Fruit fly (Drosophila melanogaster) whole organism, embryonic: Measurements from ENCODE around the gene Nepl14.
A peak's percentile ranks its signal among the peaks of the same experiment; 100 is the strongest.

ENCODE experiments used
- Antp ChIP-seq: fragments of 200-800 bp; sonication (Bioruptor generic); optimal IDR thresholded peaks from 3 replicates; lab custom pipeline; 2016; ENCODE audit warnings: missing biosample characterization, missing genetic modification characterization
- Bdp1 ChIP-seq: fragments of 200-800 bp; sonication (Bioruptor generic); optimal IDR thresholded peaks from 3 replicates; lab custom pipeline; 2016; ENCODE audit warnings: missing biosample characterization, missing genetic modification characterization
- CG11085 ChIP-seq: fragments of 200-800 bp; sonication (Bioruptor generic); IDR thresholded peaks from 2 replicates; pipeline ENCODE4 v1.3.6; 2022; ENCODE audit warnings: missing biosample characterization, missing genetic modification characterization
- CG11504 ChIP-seq: fragments of 200-800 bp; sonication (Bioruptor generic); optimal IDR thresholded peaks from 3 replicates; lab custom pipeline; 2019; ENCODE audit warnings: missing biosample characterization, mild to moderate bottlenecking, missing genetic modification characterization, moderate library complexity
- CG1233 ChIP-seq: fragments of 200-800 bp; sonication (Bioruptor generic); optimal IDR thresholded peaks from 4 replicates; lab custom pipeline; 2018; ENCODE audit warnings: missing biosample characterization, mild to moderate bottlenecking, missing genetic modification characterization
- CG12659 ChIP-seq: fragments of 200-800 bp; sonication (Bioruptor generic); optimal IDR thresholded peaks from 3 replicates; lab custom pipeline; 2017; ENCODE audit warnings: mild to moderate bottlenecking, missing biosample characterization, missing genetic modification reagents, missing genetic modification characterization
- CG12769 ChIP-seq: fragments of 200-800 bp; sonication (Bioruptor generic); optimal IDR thresholded peaks from 2 replicates; lab custom pipeline; 2019; ENCODE audit warnings: missing biosample characterization, mild to moderate bottlenecking, missing genetic modification characterization, moderate library complexity
- CG13287 ChIP-seq: fragments of 200-800 bp; sonication (Bioruptor generic); IDR thresholded peaks from 2 replicates; pipeline ENCODE4 v1.3.6; 2022; ENCODE audit warnings: missing biosample characterization, missing genetic modification characterization; ENCODE audit not compliant: partially characterized antibody
- CG18476 ChIP-seq: fragments of 200-800 bp; sonication (Bioruptor generic); optimal IDR thresholded peaks from 2 replicates; lab custom pipeline; 2016; ENCODE audit warnings: missing biosample characterization, mild to moderate bottlenecking, missing genetic modification characterization
- CG2199 ChIP-seq: fragments of 200-800 bp; sonication (Bioruptor generic); IDR thresholded peaks from 3 replicates; pipeline ENCODE4 v1.3.6; 2022; ENCODE audit warnings: missing biosample characterization, missing genetic modification characterization
- CG30020 ChIP-seq: fragments of 200-800 bp; optimal IDR thresholded peaks from 2 replicates; lab custom pipeline; 2019; ENCODE audit warnings: missing biosample characterization, mild to moderate bottlenecking, missing genetic modification characterization, moderate library complexity
- CG31224 ChIP-seq: fragments of 200-800 bp; sonication (Bioruptor generic); IDR thresholded peaks from 2 replicates; pipeline ENCODE4 v1.3.6; 2022; ENCODE audit warnings: missing biosample characterization, missing genetic modification characterization
- CG33213 ChIP-seq: fragments of 200-800 bp; sonication (Bioruptor generic); optimal IDR thresholded peaks from 3 replicates; lab custom pipeline; 2016; ENCODE audit warnings: missing biosample characterization, missing genetic modification characterization
- CG3847 ChIP-seq: fragments of 200-800 bp; sonication (Bioruptor generic); IDR thresholded peaks from 2 replicates; pipeline ENCODE4 v1.3.6; 2022; ENCODE audit warnings: missing biosample characterization, missing genetic modification characterization
- CG6654 ChIP-seq: fragments of 200-800 bp; sonication (Bioruptor generic); optimal IDR thresholded peaks from 2 replicates; lab custom pipeline; 2017; ENCODE audit warnings: missing biosample characterization, mild to moderate bottlenecking, missing genetic modification characterization
- CG6813 ChIP-seq: fragments of 200-800 bp; sonication (Bioruptor generic); optimal IDR thresholded peaks from 2 replicates; lab custom pipeline; 2017; ENCODE audit warnings: missing biosample characterization, missing genetic modification characterization, mild to moderate bottlenecking, moderate library complexity, missing genetic modification reagents
- CG7745 ChIP-seq: fragments of 200-800 bp; sonication (Bioruptor generic); optimal IDR thresholded peaks from 2 replicates; lab custom pipeline; 2018; ENCODE audit warnings: missing biosample characterization, mild to moderate bottlenecking, missing genetic modification characterization, moderate library complexity
- CG7839 ChIP-seq: fragments of 200-800 bp; sonication (Bioruptor generic); optimal IDR thresholded peaks from 3 replicates; lab custom pipeline; 2018; ENCODE audit warnings: missing biosample characterization, mild to moderate bottlenecking, missing genetic modification characterization, moderate library complexity
- CG8388 ChIP-seq: fragments of 200-800 bp; sonication (Bioruptor generic); optimal IDR thresholded peaks from 2 replicates; lab custom pipeline; 2019; ENCODE audit warnings: missing biosample characterization, mild to moderate bottlenecking, missing genetic modification characterization, moderate library complexity
- Camta ChIP-seq: fragments of 200-800 bp; sonication (Bioruptor generic); optimal IDR thresholded peaks from 2 replicates; lab custom pipeline; 2016; ENCODE audit warnings: missing biosample characterization, missing genetic modification characterization
- CoRest ChIP-seq: fragments of 200-800 bp; sonication (Bioruptor generic); optimal IDR thresholded peaks from 3 replicates; lab custom pipeline; 2018; ENCODE audit warnings: missing biosample characterization, mild to moderate bottlenecking, missing genetic modification characterization, moderate library complexity
- Eip74EF ChIP-seq, 2 experiments: fragments of 200-800 bp in 1 of 2; fragments of >200 bp in 1 of 2; sonication (Bioruptor generic) in 1 of 2; optimal IDR thresholded peaks; 2 replicates each; lab custom pipeline; 2017 to 2019; ENCODE audit warnings: missing biosample characterization in 2 of 2, missing genetic modification characterization in 2 of 2, mild to moderate bottlenecking in 1 of 2, moderate library complexity in 1 of 2
- Gsc ChIP-seq: fragments of 200-800 bp; sonication (Bioruptor generic); IDR thresholded peaks from 2 replicates; pipeline ENCODE4 v1.3.6; 2022; ENCODE audit warnings: missing biosample characterization, missing genetic modification characterization
- Hey ChIP-seq: fragments of 200-800 bp; sonication (Bioruptor generic); optimal IDR thresholded peaks from 3 replicates; lab custom pipeline; 2018; ENCODE audit warnings: missing biosample characterization, mild to moderate bottlenecking, missing genetic modification characterization
- Jarid2 ChIP-seq: fragments of 200-800 bp; sonication (Bioruptor generic); optimal IDR thresholded peaks from 3 replicates; lab custom pipeline; 2017; ENCODE audit warnings: mild to moderate bottlenecking, missing biosample characterization, missing genetic modification reagents, missing genetic modification characterization
- Neu2 ChIP-seq: fragments of 200-800 bp; sonication (Bioruptor generic); optimal IDR thresholded peaks from 3 replicates; lab custom pipeline; 2016; ENCODE audit warnings: missing biosample characterization, missing genetic modification characterization, borderline replicate concordance
- Oli ChIP-seq: fragments of 200-800 bp; sonication (Bioruptor generic); optimal IDR thresholded peaks from 2 replicates; lab custom pipeline; 2018; ENCODE audit warnings: missing biosample characterization, mild to moderate bottlenecking, missing genetic modification characterization, moderate library complexity
- Rfx ChIP-seq: fragments of 200-800 bp; sonication (Bioruptor generic); IDR thresholded peaks from 2 replicates; pipeline ENCODE4 v1.3.6; 2022; ENCODE audit warnings: missing biosample characterization, missing genetic modification characterization
- Side ChIP-seq: fragments of 200-800 bp; sonication (Bioruptor generic); optimal IDR thresholded peaks from 2 replicates; lab custom pipeline; 2016; ENCODE audit warnings: missing biosample characterization, missing genetic modification characterization
- Six4 ChIP-seq: fragments of 200-800 bp; sonication (Bioruptor generic); optimal IDR thresholded peaks from 2 replicates; lab custom pipeline; 2016; ENCODE audit warnings: missing biosample characterization, missing genetic modification characterization
- Xbp1 ChIP-seq: fragments of 200-800 bp; sonication (Bioruptor generic); optimal IDR thresholded peaks from 3 replicates; lab custom pipeline; 2016; ENCODE audit warnings: missing biosample characterization, mild to moderate bottlenecking, missing genetic modification characterization
- YL-1 ChIP-seq: fragments of 200-800 bp; sonication (Bioruptor generic); optimal IDR thresholded peaks from 3 replicates; lab custom pipeline; 2017; ENCODE audit warnings: missing biosample characterization, mild to moderate bottlenecking, missing genetic modification characterization
- br ChIP-seq: fragments of >200 bp; optimal IDR thresholded peaks from 2 replicates; lab custom pipeline; 2017
- bsh ChIP-seq, 2 experiments: fragments of 200-800 bp; sonication (Bioruptor generic); optimal IDR thresholded peaks; 2 replicates each; lab custom pipeline; 2017 to 2018; ENCODE audit warnings: mild to moderate bottlenecking in 2 of 2, missing biosample characterization in 2 of 2, missing genetic modification characterization in 2 of 2, moderate library complexity in 1 of 2
- ewg ChIP-seq: fragments of 200-800 bp; sonication (Bioruptor generic); optimal IDR thresholded peaks from 3 replicates; lab custom pipeline; 2017; ENCODE audit warnings: mild to moderate bottlenecking, missing biosample characterization, missing genetic modification reagents, missing genetic modification characterization
- exex ChIP-seq: fragments of 200-800 bp; sonication (Bioruptor generic); optimal IDR thresholded peaks from 4 replicates; lab custom pipeline; 2018; ENCODE audit warnings: missing biosample characterization, mild to moderate bottlenecking, missing genetic modification characterization, moderate library complexity
- fd3F ChIP-seq: fragments of 200-800 bp; sonication (Bioruptor generic); optimal IDR thresholded peaks from 2 replicates; lab custom pipeline; 2018; ENCODE audit warnings: missing biosample characterization, mild to moderate bottlenecking, missing genetic modification characterization, moderate library complexity
- fd64A ChIP-seq: fragments of 200-800 bp; sonication (Bioruptor generic); optimal IDR thresholded peaks from 3 replicates; lab custom pipeline; 2018; ENCODE audit warnings: missing biosample characterization, mild to moderate bottlenecking, missing genetic modification characterization
- fru ChIP-seq: fragments of >200 bp; optimal IDR thresholded peaks from 2 replicates; lab custom pipeline; 2017
- gcm ChIP-seq: fragments of 200-800 bp; sonication (Bioruptor generic); optimal IDR thresholded peaks from 2 replicates; lab custom pipeline; 2019; ENCODE audit warnings: missing biosample characterization, mild to moderate bottlenecking, missing genetic modification characterization, moderate library complexity
- mirr ChIP-seq: fragments of 200-800 bp; sonication (Bioruptor generic); optimal IDR thresholded peaks from 3 replicates; lab custom pipeline; 2018; ENCODE audit warnings: missing biosample characterization, mild to moderate bottlenecking, missing genetic modification characterization
- nerfin-1 ChIP-seq: fragments of 200-800 bp; sonication (Bioruptor generic); optimal IDR thresholded peaks from 3 replicates; lab custom pipeline; 2019; ENCODE audit warnings: missing biosample characterization, mild to moderate bottlenecking, missing genetic modification characterization, moderate library complexity
- peb ChIP-seq: fragments of 200-800 bp; sonication (Bioruptor generic); IDR thresholded peaks from 2 replicates; pipeline ENCODE4 v1.3.6; 2022; ENCODE audit warnings: missing biosample characterization, missing genetic modification characterization
- pho ChIP-seq: fragments of 200-800 bp; sonication (Bioruptor generic); optimal IDR thresholded peaks from 2 replicates; lab custom pipeline; 2016; ENCODE audit warnings: missing biosample characterization, missing genetic modification characterization
- sqz ChIP-seq: fragments of 200-800 bp; sonication (Bioruptor generic); optimal IDR thresholded peaks from 3 replicates; lab custom pipeline; 2018; ENCODE audit warnings: missing biosample characterization, mild to moderate bottlenecking, missing genetic modification characterization
- stwl ChIP-seq: fragments of 200-800 bp; sonication (Bioruptor generic); optimal IDR thresholded peaks from 3 replicates; lab custom pipeline; 2018; ENCODE audit warnings: missing biosample characterization, mild to moderate bottlenecking, missing genetic modification characterization, moderate library complexity
- tll ChIP-seq, 2 experiments: fragments of 200-800 bp in 1 of 2; fragments of >200 bp in 1 of 2; sonication (Bioruptor generic) in 1 of 2; optimal IDR thresholded peaks; 2 replicates each; lab custom pipeline; 2017 to 2019; ENCODE audit warnings: missing biosample characterization in 2 of 2, missing genetic modification characterization in 2 of 2, mild to moderate bottlenecking in 1 of 2, moderate library complexity in 1 of 2
- vfl ChIP-seq: fragments of 200-800 bp; sonication (Bioruptor generic); optimal IDR thresholded peaks from 2 replicates; lab custom pipeline; 2016; ENCODE audit warnings: missing biosample characterization, missing genetic modification characterization

The Nepl14 gene

DNA sequence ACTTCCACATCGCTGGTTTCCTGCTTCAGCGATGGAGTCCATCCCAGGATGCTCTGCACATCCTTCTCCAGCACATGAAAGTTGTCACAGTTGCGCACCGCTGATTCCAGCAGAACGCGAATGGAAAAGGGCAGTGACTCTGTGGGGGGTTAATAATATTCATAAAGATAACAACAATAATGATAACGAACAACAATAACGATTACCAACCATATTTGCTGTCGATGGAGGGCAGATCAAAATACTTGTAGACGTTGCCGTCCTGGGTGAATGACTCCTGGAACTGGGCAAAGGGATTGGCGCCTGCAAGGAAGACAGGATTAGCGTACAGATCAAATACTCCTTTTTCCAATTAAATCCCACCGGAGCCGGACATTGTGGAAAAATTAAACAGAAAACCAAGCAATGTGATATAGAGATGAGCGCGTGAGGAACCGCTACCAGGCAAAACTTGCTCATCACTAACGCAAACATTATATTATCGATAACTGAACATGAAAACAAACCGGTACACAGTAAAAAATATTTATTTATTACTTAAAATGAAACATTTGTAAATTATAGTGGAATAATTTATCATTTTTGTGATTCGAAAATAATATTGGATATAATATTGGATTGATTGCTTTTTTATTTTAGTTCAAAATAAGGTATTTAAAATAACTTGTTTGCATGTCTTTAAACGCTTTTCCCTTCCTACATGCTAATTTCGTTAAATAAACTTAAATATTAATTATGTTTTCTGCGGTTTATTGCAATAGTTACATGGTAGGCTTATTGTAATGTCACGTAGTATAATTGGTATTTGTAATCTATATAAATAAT, 39.1 kb downstream of the Nepl14 start, which contains the start of gene Irp-1A (continued):
- TF ChIP-seq CG30020 (tag; lab: Kevin White, UChicago) (peak; percentile 56), CG6654 (GFP tag; lab: Kevin White, UChicago) (no peak), Side (GFP tag; lab: Kevin White, UChicago) (no peak), br (no peak), peb (peak; percentile 32; the same call in 1 of the 2 replicates), CG8388 (GFP tag; lab: Kevin White, UChicago) (peak; percentile 76), CG12769 (tag; lab: Kevin White, UChicago) (no peak), CG7839 (tag; lab: Kevin White, UChicago) (peak; percentile 86), CG31224 (GFP tag; lab: Robert Waterston, UW) (peak; percentile 53; the same call in 1 of the 2 replicates), Bdp1 (GFP tag; lab: Kevin White, UChicago) (peak; percentile 3), CG18476 (peak; percentile 18), Rfx (GFP tag; lab: Robert Waterston, UW) (peak; percentile 86), fd3F (GFP tag; lab: Kevin White, UChicago) (peak; percentile 53), CG33213 (GFP tag; lab: Kevin White, UChicago) (peak; percentile 13), vfl (GFP tag; lab: Kevin White, UChicago) (peak; percentile 23), Camta (GFP tag; lab: Kevin White, UChicago) (peak; percentile 22), CG3847 (peak; percentile 71), ewg (GFP tag; lab: Kevin White, UChicago) (peak; percentile 19), Hey (tag; lab: Kevin White, UChicago) (no peak), tll (GFP tag; optimal IDR thresholded peaks at IDR 0.05; lab: Kevin White, UChicago) (no peak), sqz (GFP tag; lab: Kevin White, UChicago) (peak; percentile 17), gcm (GFP tag; lab: Kevin White, UChicago) (peak; percentile 84), CG13287 (GFP tag; lab: Robert Waterston, UW) (peak; percentile 89), nerfin-1 (tag; lab: Kevin White, UChicago) (peak; percentile 66), CG2199 (no peak), Xbp1 (GFP tag; lab: Kevin White, UChicago) (peak; percentile 75), CG6813 (GFP tag; lab: Kevin White, UChicago) (peak; percentile 52), bsh (GFP tag; optimal IDR thresholded peaks at IDR 0.05; lab: Kevin White, UChicago) (peak in 1 of 2 experiments; percentile 83), Jarid2 (GFP tag; lab: Kevin White, UChicago) (no peak), CG11504 (tag; lab: Kevin White, UChicago) (peak; percentile 85), CG12659 (GFP tag; lab: Kevin White, UChicago) (peak; percentile 88), CG7745 (tag; lab: Kevin White, UChicago) (no peak), pho (GFP tag; lab: Kevin White, UChicago) (peak; percentile 52), Antp (GFP tag; lab: Kevin White, UChicago) (peak; percentile 19), YL-1 (peak; percentile 83), Neu2 (GFP tag; lab: Kevin White, UChicago) (no peak), CG1233 (GFP tag; lab: Kevin White, UChicago) (peak; percentile 41), stwl (tag; lab: Kevin White, UChicago) (peak; percentile 34), mirr (GFP tag; lab: Kevin White, UChicago) (peak; percentile 43), Six4 (GFP tag; lab: Kevin White, UChicago) (peak; percentile 71), Gsc (GFP tag; lab: Robert Waterston, UW) (no peak), CG11085 (GFP tag; lab: Robert Waterston, UW) (peak; percentile 62), fru (lab: Kevin White, UChicago) (no peak), Eip74EF (GFP tag; optimal IDR thresholded peaks at IDR 0.05; lab: Kevin White, UChicago) (peak in 1 of 2 experiments; percentile 73), Oli (tag; lab: Kevin White, UChicago) (peak; percentile 58), exex (tag; lab: Kevin White, UChicago) (peak; percentile 67), CoRest (tag; lab: Kevin White, UChicago) (peak; percentile 83), fd64A (GFP tag; lab: Kevin White, UChicago) (no peak)
